Worm (Caenorhabditis elegans): ENCODE results near the gene C49G7.13.

C49G7.13 gene

ce11 chrV:4043632-4044031 lies 7.7 kb downstream of the C49G7.13 start, which contains the start of gene phat-3:
phat-3 (plus strand) TSS chrV:4043932.
- TF ChIP-seq sem-4 (tag; optimal IDR thresholded peaks at IDR 0.05): no peak
- TF ChIP-seq zag-1 (tag; optimal IDR thresholded peaks at IDR 0.05): no peak
- no peak for TF ChIP-seq aly-2 (tag; optimal IDR thresholded peaks at IDR 0.05)
- TF ChIP-seq ama-1 (optimal IDR thresholded peaks at IDR 0.05): no peak
- no peak for TF ChIP-seq Y55F3AM.14 (GFP tag; optimal IDR thresholded peaks at IDR 0.05)
- no peak for TF ChIP-seq alr-1 (tag; optimal IDR thresholded peaks at IDR 0.05)
- no peak for TF ChIP-seq sma-3 (GFP tag; optimal IDR thresholded peaks at IDR 0.05)
- TF ChIP-seq elt-3 (tag; optimal IDR thresholded peaks at IDR 0.05): no peak
- no peak for TF ChIP-seq ceh-16 (tag; optimal IDR thresholded peaks at IDR 0.05)
- TF ChIP-seq nhr-129 (tag; optimal IDR thresholded peaks at IDR 0.05): no peak
- TF ChIP-seq dmd-4 (tag; optimal IDR thresholded peaks at IDR 0.05): no peak
- TF ChIP-seq ceh-82 (tag; optimal IDR thresholded peaks at IDR 0.05): no peak
- no peak for TF ChIP-seq F13H6.1 (tag; optimal IDR thresholded peaks at IDR 0.05)
- TF ChIP-seq nhr-12 (tag; optimal IDR thresholded peaks at IDR 0.05): no peak
- TF ChIP-seq sma-9 (GFP tag; optimal IDR thresholded peaks at IDR 0.05): no peak
- no peak for TF ChIP-seq sma-9 (tag; optimal IDR thresholded peaks at IDR 0.05)
- no peak for TF ChIP-seq crh-2 (tag; optimal IDR thresholded peaks at IDR 0.05)
- no peak for TF ChIP-seq egl-27 (tag; optimal IDR thresholded peaks at IDR 0.05)
- TF ChIP-seq lin-13 (GFP tag; optimal IDR thresholded peaks at IDR 0.05): no peak

- TF ChIP-seq F13H6.1 (tag; optimal IDR thresholded peaks at IDR 0.05): no peak
- TF ChIP-seq R02D3.7 (tag; optimal IDR thresholded peaks at IDR 0.05): no peak
- no peak for TF ChIP-seq ceh-82 (tag; optimal IDR thresholded peaks at IDR 0.05)
- no peak for TF ChIP-seq sem-4 (tag; optimal IDR thresholded peaks at IDR 0.05)
- no peak for TF ChIP-seq gmeb-1 (tag; optimal IDR thresholded peaks at IDR 0.05)
- TF ChIP-seq skn-1 (tag; optimal IDR thresholded peaks at IDR 0.05): no peak
- no peak for TF ChIP-seq egl-27 (tag; optimal IDR thresholded peaks at IDR 0.05)
- TF ChIP-seq nhr-6 (tag; optimal IDR thresholded peaks at IDR 0.05): no peak
- TF ChIP-seq unc-39 (tag; optimal IDR thresholded peaks at IDR 0.05): no peak
- no peak for TF ChIP-seq ZK546.5 (tag; optimal IDR thresholded peaks at IDR 0.05)
- TF ChIP-seq nhr-77 (tag; optimal IDR thresholded peaks at IDR 0.05): no peak
- no peak for TF ChIP-seq Y55F3AM.14 (GFP tag; optimal IDR thresholded peaks at IDR 0.05)
- no peak for TF ChIP-seq lin-39 (tag; optimal IDR thresholded peaks at IDR 0.05)
Measured at ce11 chrV:4046122-4046521, 10.2 kb downstream of the C49G7.13 start, which contains the start of gene phat-7. phat-7 (plus strand) TSS chrV:4046422.

- no peak for TF ChIP-seq nhr-23 (tag; optimal IDR thresholded peaks at IDR 0.05)
- no peak for TF ChIP-seq alr-1 (tag; optimal IDR thresholded peaks at IDR 0.05)
- TF ChIP-seq mdl-1 (tag; optimal IDR thresholded peaks at IDR 0.05): no peak
- TF ChIP-seq nhr-237 (tag; optimal IDR thresholded peaks at IDR 0.05): no peak
- no peak for TF ChIP-seq mab-5 (tag; optimal IDR thresholded peaks at IDR 0.05)
- TF ChIP-seq unc-39 (tag; optimal IDR thresholded peaks at IDR 0.05): no peak
- no peak for TF ChIP-seq sma-3 (GFP tag; optimal IDR thresholded peaks at IDR 0.05)
- TF ChIP-seq ZK546.5 (tag; optimal IDR thresholded peaks at IDR 0.05): no peak
- no peak for TF ChIP-seq ama-1 (optimal IDR thresholded peaks at IDR 0.05)
- TF ChIP-seq nhr-129 (tag; optimal IDR thresholded peaks at IDR 0.05): no peak
Measured at ce11 chrV:4047541-4047940, 11.6 kb downstream of the C49G7.13 start, which contains the start of gene srh-169. srh-169 (plus strand) TSS chrV:4047841.

- TF ChIP-seq peb-1 (tag; optimal IDR thresholded peaks at IDR 0.05): no peak
Measured at ce11 chrV:4055025-4055424, 19.1 kb downstream of the C49G7.13 start, which contains the start of gene djr-1.2. djr-1.2 (minus strand) TSS chrV:4055125.

ce11 chrV:4056203-4056602 lies 20.3 kb downstream of the C49G7.13 start:
- TF ChIP-seq fos-1 (tag; optimal IDR thresholded peaks at IDR 0.05) (no peak), nhr-21 (tag; optimal IDR thresholded peaks at IDR 0.05) (no peak), crh-2 (tag; optimal IDR thresholded peaks at IDR 0.05) (no peak), gmeb-1 (tag; optimal IDR thresholded peaks at IDR 0.05) (no peak), blmp-1 (tag; optimal IDR thresholded peaks at IDR 0.05; ENCODE audit: insufficient read depth) (no peak), ceh-82 (tag; optimal IDR thresholded peaks at IDR 0.05) (no peak), nhr-77 (tag; optimal IDR thresholded peaks at IDR 0.05) (no peak), Y55F3AM.14 (GFP tag; optimal IDR thresholded peaks at IDR 0.05) (no peak), egl-27 (tag; optimal IDR thresholded peaks at IDR 0.05) (no peak), nhr-129 (tag; optimal IDR thresholded peaks at IDR 0.05) (no peak), ZK546.5 (tag; optimal IDR thresholded peaks at IDR 0.05) (no peak), nhr-12 (tag; optimal IDR thresholded peaks at IDR 0.05) (no peak), aly-2 (tag; optimal IDR thresholded peaks at IDR 0.05) (no peak), unc-55 (GFP tag; optimal IDR thresholded peaks at IDR 0.05) (no peak), nhr-6 (tag; optimal IDR thresholded peaks at IDR 0.05) (no peak), zag-1 (tag; optimal IDR thresholded peaks at IDR 0.05) (no peak), nhr-237 (tag; optimal IDR thresholded peaks at IDR 0.05) (no peak), dmd-4 (tag; optimal IDR thresholded peaks at IDR 0.05) (no peak)
